Worm (Caenorhabditis elegans) whole organism, mixed stage, embryonic: ENCODE measurements around the gene lgc-31.

Source experiments
- blmp-1 ChIP-seq: fragments of 150-350 bp; optimal IDR thresholded peaks from 2 replicates; lab custom pipeline; 2014; ENCODE audit warnings: missing biosample characterization, missing genetic modification characterization
- ces-1 ChIP-seq: fragments of 150-350 bp; optimal IDR thresholded peaks from 2 replicates; lab custom pipeline; 2014; ENCODE audit warnings: missing biosample characterization, missing genetic modification reagents, missing genetic modification characterization
- elt-3 ChIP-seq: fragments of 150-350 bp; optimal IDR thresholded peaks from 2 replicates; lab custom pipeline; 2014; ENCODE audit warnings: missing biosample characterization, missing genetic modification characterization
- lsy-2 ChIP-seq: fragments of 150-350 bp; optimal IDR thresholded peaks from 2 replicates; lab custom pipeline; 2014; ENCODE audit warnings: missing biosample characterization, missing genetic modification characterization
- mep-1 ChIP-seq: fragments of 150-350 bp; optimal IDR thresholded peaks from 2 replicates; lab custom pipeline; 2017; ENCODE audit warnings: missing biosample characterization, missing genetic modification reagents, missing genetic modification characterization, inconsistent platforms
- nhr-12 ChIP-seq: fragments of 150-350 bp; optimal IDR thresholded peaks from 2 replicates; lab custom pipeline; 2014; ENCODE audit warnings: missing biosample characterization, missing genetic modification characterization
- snpc-4 ChIP-seq: fragments of 150-350 bp; optimal IDR thresholded peaks from 2 replicates; lab custom pipeline; 2014; ENCODE audit warnings: missing biosample characterization, missing genetic modification characterization
- sptf-1 ChIP-seq: sonication (generic microtip); optimal IDR thresholded peaks from 2 replicates; lab custom pipeline; 2017; ENCODE audit warnings: mild to moderate bottlenecking, missing genetic modification characterization, moderate library complexity, missing compliant biosample characterization
- unc-62 ChIP-seq: fragments of 150-350 bp; optimal IDR thresholded peaks from 2 replicates; lab custom pipeline; 2014; ENCODE audit warnings: missing biosample characterization, missing genetic modification reagents, missing genetic modification characterization
- ztf-11 ChIP-seq: fragments of 150-350 bp; optimal IDR thresholded peaks from 2 replicates; lab custom pipeline; 2014; ENCODE audit warnings: missing biosample characterization, missing genetic modification characterization

- TF ChIP-seq sptf-1 (tag; lab: Kevin White, UChicago) (no peak), unc-62 (no peak), blmp-1 (tag; lab: Kevin White, UChicago) (no peak), nhr-12 (tag; lab: Kevin White, UChicago) (no peak), lsy-2 (tag; lab: Kevin White, UChicago) (no peak), elt-3 (no peak), ztf-11 (tag; lab: Kevin White, UChicago) (no peak), mep-1 (tag; lab: Kevin White, UChicago) (no peak), snpc-4 (tag; lab: Kevin White, UChicago) (no peak), ces-1 (no peak)
Observed at ce11 chrV:15536320-15536719, 14.5 kb upstream of the lgc-31 start, which contains the start of gene F21A3.4.
